Fruit fly (Drosophila melanogaster): ENCODE data around the gene RpLP0.
A peak's percentile ranks its signal among the peaks of the same experiment; 100 is the strongest.

Gene RpLP0

dm6 chr3L:22078063-22078462 lies 2.4 kb downstream of the RpLP0 start (continued):
- TF ChIP-seq CG11398 (GFP tag; optimal IDR thresholded peaks at IDR 0.05) (peak; percentile 11), CG4328 (GFP tag; optimal IDR thresholded peaks at IDR 0.05) (no peak), aop (GFP tag; IDR thresholded peaks at IDR 0.05) (no peak), CG4282 (GFP tag; optimal IDR thresholded peaks at IDR 0.05) (peak; percentile 4), klu (GFP tag; IDR thresholded peaks at IDR 0.05) (peak; percentile 41; the same call in 1 of the 2 replicates), CG2199 (GFP tag; IDR thresholded peaks at IDR 0.05) (no peak), jing (GFP tag; optimal IDR thresholded peaks at IDR 0.05) (peak; percentile 3), gt (GFP tag; IDR thresholded peaks at IDR 0.05) (peak; percentile 28; the same call in 1 of the 2 replicates), CG1233 (GFP tag; optimal IDR thresholded peaks at IDR 0.05) (peak; percentile 27), CG11456 (GFP tag; IDR thresholded peaks at IDR 0.05) (peak; percentile 64; the same call in 1 of the 3 replicates), ftz-f1 (GFP tag; optimal IDR thresholded peaks at IDR 0.05) (no peak), esg (GFP tag; conservative IDR thresholded peaks at IDR 0.05) (no peak), Nf-YC (tag; optimal IDR thresholded peaks at IDR 0.05) (no peak), Doc3 (GFP tag; IDR thresholded peaks at IDR 0.05; ENCODE audit: partially characterized antibody) (peak; percentile 94), CG17328 (GFP tag; IDR thresholded peaks at IDR 0.05) (peak; percentile 57), Rfx (GFP tag; IDR thresholded peaks at IDR 0.05) (peak; percentile 64), so (GFP tag; IDR thresholded peaks at IDR 0.05) (peak; percentile 41; the same call in 1 of the 3 replicates), CG11247 (GFP tag; IDR thresholded peaks at IDR 0.05) (peak; percentile 34; the same call in 1 of the 2 replicates), gcm2 (GFP tag; optimal IDR thresholded peaks at IDR 0.05) (no peak), tgo (GFP tag; IDR thresholded peaks at IDR 0.05) (peak; percentile 61), Doc2 (GFP tag; IDR thresholded peaks at IDR 0.05) (no peak), sr (GFP tag; IDR thresholded peaks at IDR 0.05) (no peak), CG15073 (GFP tag; optimal IDR thresholded peaks at IDR 0.05) (no peak), nau (GFP tag; optimal IDR thresholded peaks at IDR 0.05) (no peak), caup (GFP tag; optimal IDR thresholded peaks at IDR 0.05; ENCODE audit: severe bottlenecking) (peak; percentile 39), Jarid2 (GFP tag; optimal IDR thresholded peaks at IDR 0.05) (no peak), Bgb (GFP tag; IDR thresholded peaks at IDR 0.05; ENCODE audit: partially characterized antibody) (peak; percentile 80), chn (GFP tag; optimal IDR thresholded peaks at IDR 0.05) (peak; percentile 60), CG11723 (GFP tag; optimal IDR thresholded peaks at IDR 0.05) (peak; percentile 41), CG9932 (GFP tag; IDR thresholded peaks at IDR 0.05) (peak; percentile 70), Hsf (GFP tag; optimal IDR thresholded peaks at IDR 0.05) (peak; percentile 63), ase (GFP tag; IDR thresholded peaks at IDR 0.05) (no peak), CG14050 (GFP tag; IDR thresholded peaks at IDR 0.05) (peak; percentile 26; the same call in 1 of the 3 replicates), CG3281 (GFP tag; optimal IDR thresholded peaks at IDR 0.05) (peak; percentile 48), wor (GFP tag; IDR thresholded peaks at IDR 0.05) (no peak), pb (GFP tag; optimal IDR thresholded peaks at IDR 0.05) (no peak), CG13287 (GFP tag; IDR thresholded peaks at IDR 0.05; ENCODE audit: partially characterized antibody) (peak; percentile 87), NfI (GFP tag; optimal IDR thresholded peaks at IDR 0.05) (peak; percentile 37), CG10654 (GFP tag; optimal IDR thresholded peaks at IDR 0.05) (peak; percentile 9), ssp (GFP tag; IDR thresholded peaks at IDR 0.05) (peak; percentile 35; the same call in 1 of the 2 replicates), CG8281 (tag; optimal IDR thresholded peaks at IDR 0.05) (no peak), z (GFP tag; IDR thresholded peaks at IDR 0.05) (no peak), CG31365 (tag; optimal IDR thresholded peaks at IDR 0.05) (no peak), CG1024 (GFP tag; IDR thresholded peaks at IDR 0.05) (no peak), sisA (GFP tag; IDR thresholded peaks at IDR 0.05) (peak; percentile 33; the same call in 1 of the 2 replicates), cato (GFP tag; optimal IDR thresholded peaks at IDR 0.05; ENCODE audit: borderline replicate concordance) (no peak), sug (tag; optimal IDR thresholded peaks at IDR 0.05) (peak; percentile 16), CG8765 (GFP tag; IDR thresholded peaks at IDR 0.05) (peak; percentile 60; the same call in 1 of the 2 replicates), run (tag; optimal IDR thresholded peaks at IDR 0.05) (no peak), CG10209 (GFP tag; optimal IDR thresholded peaks at IDR 0.05) (peak; percentile 60), CG12104 (GFP tag; optimal IDR thresholded peaks at IDR 0.05) (peak; percentile 12), Hr3 (GFP tag; optimal IDR thresholded peaks at IDR 0.05) (peak; percentile 22)
